Worm (Caenorhabditis elegans) whole organism, early embryonic: Measurements from ENCODE around the gene rab-7.

Experiments used
- B0310.2 ChIP-seq: sonication (generic microtip); optimal IDR thresholded peaks from 2 replicates; lab custom pipeline; 2016; ENCODE audit warnings: mild to moderate bottlenecking, missing genetic modification characterization, missing compliant biosample characterization
- aly-1 ChIP-seq: sonication (generic microtip); optimal IDR thresholded peaks from 2 replicates; lab custom pipeline; 2016; ENCODE audit warnings: missing genetic modification characterization, missing compliant biosample characterization
- ama-1 ChIP-seq: fragments of 150-350 bp; optimal IDR thresholded peaks from 2 replicates; lab custom pipeline; 2014
- ceh-36 ChIP-seq: sonication (generic microtip); optimal IDR thresholded peaks from 2 replicates; lab custom pipeline; 2016; ENCODE audit warnings: missing genetic modification characterization, inconsistent platforms, missing compliant biosample characterization
- ets-7 ChIP-seq: sonication (generic microtip); optimal IDR thresholded peaks from 2 replicates; lab custom pipeline; 2016; ENCODE audit warnings: missing genotype, missing genetic modification characterization, missing compliant biosample characterization
- flt-1 ChIP-seq: fragments of 200-800 bp; sonication (Bioruptor generic); IDR thresholded peaks from 2 replicates; pipeline ENCODE4 v1.3.6; 2022; ENCODE audit warnings: missing genetic modification characterization, missing compliant biosample characterization
- hnd-1 ChIP-seq: sonication (generic microtip); optimal IDR thresholded peaks from 2 replicates; lab custom pipeline; 2016; ENCODE audit warnings: missing genetic modification characterization, missing compliant biosample characterization
- pes-1 ChIP-seq: fragments of 200-800 bp; sonication (Bioruptor generic); IDR thresholded peaks from 2 replicates; pipeline ENCODE4 v1.3.6; 2022; ENCODE audit warnings: missing genetic modification reagents, missing genetic modification characterization, missing compliant biosample characterization
- scrt-1 ChIP-seq: fragments of 200-800 bp; sonication (Bioruptor generic); IDR thresholded peaks from 2 replicates; pipeline ENCODE4 v1.3.6; 2022; ENCODE audit warnings: missing genetic modification characterization, missing compliant biosample characterization
- sea-1 ChIP-seq: fragments of 200-800 bp; sonication (Bioruptor generic); conservative IDR thresholded peaks from 2 replicates; pipeline ENCODE4 v1.3.6; 2022; ENCODE audit warnings: missing genetic modification characterization, missing compliant biosample characterization
- tbx-11 ChIP-seq: fragments of 200-800 bp; sonication (Bioruptor generic); IDR thresholded peaks from 2 replicates; pipeline ENCODE4 v1.3.6; 2022; ENCODE audit warnings: missing genetic modification characterization, missing compliant biosample characterization
- tbx-37 ChIP-seq: fragments of 200-800 bp; sonication (Bioruptor generic); conservative IDR thresholded peaks from 2 replicates; pipeline ENCODE4 v1.3.6; 2022; ENCODE audit warnings: missing genetic modification reagents, missing genetic modification characterization, missing compliant biosample characterization

- TF ChIP-seq flt-1 (GFP tag; lab: Robert Waterston, UW): no peak
- no peak for TF ChIP-seq sea-1 (GFP tag; lab: Robert Waterston, UW)
- no peak for TF ChIP-seq scrt-1
- no peak for TF ChIP-seq ama-1 (lab: Kevin White, UChicago)
- no peak for TF ChIP-seq tbx-11
- no peak for TF ChIP-seq tbx-37 (GFP tag; lab: Robert Waterston, UW)
- TF ChIP-seq aly-1 (tag; lab: Kevin White, UChicago): no peak
- no peak for TF ChIP-seq hnd-1 (tag; lab: Kevin White, UChicago)
- no peak for TF ChIP-seq pes-1
- TF ChIP-seq ceh-36 (tag; lab: Kevin White, UChicago): no peak
- no peak for TF ChIP-seq ets-7 (tag; lab: Kevin White, UChicago)
- no peak for TF ChIP-seq B0310.2 (tag; lab: Kevin White, UChicago)
These were observed 49.2 kb downstream of the rab-7 start for ce11 chrII:11917530-11917952.
